Worm (Caenorhabditis elegans): Measurements from ENCODE around the gene mrp-7.

mrp-7 gene

ce11 chrV:19722881-19723280 lies 48.2 kb downstream of the mrp-7 start (continued):
- TF ChIP-seq ztf-3 (GFP tag; optimal IDR thresholded peaks at IDR 0.05) (no peak), ztf-6 (GFP tag; IDR thresholded peaks at IDR 0.05) (0 out of 2 replicates have a peak, but pooled peaks have one; percentile 7), fkh-3 (tag; optimal IDR thresholded peaks at IDR 0.05) (no peak), lsy-27 (tag; optimal IDR thresholded peaks at IDR 0.05; ENCODE audit: borderline replicate concordance, insufficient read depth) (peak; percentile 49), F23B12.7 (tag; optimal IDR thresholded peaks at IDR 0.05; ENCODE audit: insufficient read depth) (peak; percentile 8), T07F8.4 (tag; optimal IDR thresholded peaks at IDR 0.05) (no peak), xnd-1 (tag; optimal IDR thresholded peaks at IDR 0.05) (no peak), Y79H2A.3 (GFP tag; conservative IDR thresholded peaks at IDR 0.05) (no peak), tbp1 (GFP tag; optimal IDR thresholded peaks at IDR 0.05) (peak; percentile 95), madf-3 (GFP tag; IDR thresholded peaks at IDR 0.05) (peak; percentile 65; the same call in 1 of the 2 replicates)

- TF ChIP-seq hmg-1.2 (GFP tag; IDR thresholded peaks at IDR 0.05), result peak; percentile 62
- no peak for TF ChIP-seq him-1 (tag; optimal IDR thresholded peaks at IDR 0.05)
- TF ChIP-seq dox-1 (GFP tag; IDR thresholded peaks at IDR 0.05), result no peak
- no peak for TF ChIP-seq F55B11.4 (tag; optimal IDR thresholded peaks at IDR 0.05; ENCODE audit: borderline replicate concordance, insufficient read depth)
- TF ChIP-seq F37B4.10 (GFP tag; IDR thresholded peaks at IDR 0.05), result no peak
- TF ChIP-seq Y67H2A.10 (GFP tag; conservative IDR thresholded peaks at IDR 0.05), result no peak
- no peak for TF ChIP-seq hsf-1 (GFP tag; IDR thresholded peaks at IDR 0.05)
- 0 out of 2 replicates have a peak, but pooled peaks have one; percentile 13 for TF ChIP-seq cebp-1 (GFP tag; IDR thresholded peaks at IDR 0.05)
- TF ChIP-seq cebp-1 (tag; optimal IDR thresholded peaks at IDR 0.05), result peak; percentile 55
- no peak for TF ChIP-seq ztf-28 (GFP tag; IDR thresholded peaks at IDR 0.05)
- no peak for TF ChIP-seq ztf-3 (GFP tag; optimal IDR thresholded peaks at IDR 0.05)
- TF ChIP-seq let-526 (GFP tag; IDR thresholded peaks at IDR 0.05), result no peak
- no peak for TF ChIP-seq tbx-9 (tag; optimal IDR thresholded peaks at IDR 0.05; ENCODE audit: borderline replicate concordance)
- no peak for TF ChIP-seq rpc-1 (optimal IDR thresholded peaks at IDR 0.05)
- TF ChIP-seq rpc-1 (tag; optimal IDR thresholded peaks at IDR 0.05), result no peak
- no peak for TF ChIP-seq egl-18 (GFP tag; IDR thresholded peaks at IDR 0.05)
- no peak for TF ChIP-seq akir-1 (GFP tag; optimal IDR thresholded peaks at IDR 0.05)
- TF ChIP-seq unc-130 (GFP tag; optimal IDR thresholded peaks at IDR 0.05), result no peak
Measured at ce11 chrV:19724589-19724988, 49.9 kb downstream of the mrp-7 start.

- TF ChIP-seq ccch-3 (GFP tag; optimal IDR thresholded peaks at IDR 0.05), result no peak
- no peak for TF ChIP-seq ceh-58 (GFP tag; IDR thresholded peaks at IDR 0.05)
- TF ChIP-seq egrh-3 (GFP tag; IDR thresholded peaks at IDR 0.05), result peak; percentile 53; the same call in 1 of the 2 replicates
- TF ChIP-seq hlh-26 (GFP tag; conservative IDR thresholded peaks at IDR 0.05), result no peak
- no peak for TF ChIP-seq madf-3 (GFP tag; IDR thresholded peaks at IDR 0.05)
- no peak for TF ChIP-seq F39B2.1 (GFP tag; IDR thresholded peaks at IDR 0.05)
- no peak for TF ChIP-seq ztf-26 (tag; optimal IDR thresholded peaks at IDR 0.05)
- no peak for TF ChIP-seq F55B11.4 (tag; optimal IDR thresholded peaks at IDR 0.05; ENCODE audit: borderline replicate concordance, insufficient read depth)
- no peak for TF ChIP-seq attf-6 (GFP tag; IDR thresholded peaks at IDR 0.05)
- peak; percentile 87 for TF ChIP-seq hmg-1.2 (GFP tag; IDR thresholded peaks at IDR 0.05)
- no peak for TF ChIP-seq dpl-1 (GFP tag; optimal IDR thresholded peaks at IDR 0.05)
- no peak for TF ChIP-seq lsy-27 (tag; optimal IDR thresholded peaks at IDR 0.05; ENCODE audit: borderline replicate concordance, insufficient read depth)
- 0 out of 2 replicates have a peak, but pooled peaks have one; percentile 7 for TF ChIP-seq mcd-1 (GFP tag; IDR thresholded peaks at IDR 0.05)
- no peak for TF ChIP-seq ceh-100 (GFP tag; IDR thresholded peaks at IDR 0.05)
- TF ChIP-seq rec-8 (tag; optimal IDR thresholded peaks at IDR 0.05), result no peak
Measured at ce11 chrV:19727990-19728389, 53.3 kb downstream of the mrp-7 start.
